Fruit fly (Drosophila melanogaster) whole organism, embryonic: ENCODE measurements around the gene Or83a.
A peak's percentile ranks its signal among the peaks of the same experiment; 100 is the strongest.

ENCODE experiments used
- BEAF-32 ChIP-seq: fragments of 200-800 bp; sonication (Bioruptor generic); optimal IDR thresholded peaks from 3 replicates; lab custom pipeline; 2017; ENCODE audit warnings: missing biosample characterization, missing genetic modification characterization, mild to moderate bottlenecking, moderate library complexity, missing genetic modification reagents
- BtbVII ChIP-seq: fragments of 200-800 bp; sonication (Bioruptor generic); optimal IDR thresholded peaks from 3 replicates; lab custom pipeline; 2017; ENCODE audit warnings: missing biosample characterization, mild to moderate bottlenecking, missing genetic modification characterization
- CG10147 ChIP-seq: fragments of 200-800 bp; sonication (Bioruptor generic); optimal IDR thresholded peaks from 2 replicates; lab custom pipeline; 2019; ENCODE audit warnings: missing biosample characterization, mild to moderate bottlenecking, missing genetic modification characterization, moderate library complexity
- CG10462 ChIP-seq: fragments of 200-800 bp; sonication (Bioruptor generic); optimal IDR thresholded peaks from 2 replicates; lab custom pipeline; 2016; ENCODE audit warnings: missing biosample characterization, missing genetic modification characterization
- CG11247 ChIP-seq: fragments of 200-800 bp; sonication (Bioruptor generic); IDR thresholded peaks from 2 replicates; pipeline ENCODE4 v1.3.6; 2022; ENCODE audit warnings: missing biosample characterization, missing genetic modification characterization
- CG13296 ChIP-seq: fragments of 200-800 bp; sonication (Bioruptor generic); optimal IDR thresholded peaks from 3 replicates; lab custom pipeline; 2018; ENCODE audit warnings: missing biosample characterization, mild to moderate bottlenecking, missing genetic modification characterization
- CG14710 ChIP-seq: fragments of 200-800 bp; sonication (Bioruptor generic); optimal IDR thresholded peaks from 3 replicates; lab custom pipeline; 2019; ENCODE audit warnings: missing biosample characterization, mild to moderate bottlenecking, missing genetic modification characterization, moderate library complexity
- CG16815 ChIP-seq: fragments of 200-800 bp; sonication (Bioruptor generic); optimal IDR thresholded peaks from 3 replicates; lab custom pipeline; 2017; ENCODE audit warnings: missing biosample characterization, mild to moderate bottlenecking, missing genetic modification characterization
- CG17568 ChIP-seq: fragments of 200-800 bp; sonication (Bioruptor generic); optimal IDR thresholded peaks from 2 replicates; lab custom pipeline; 2018; ENCODE audit warnings: missing biosample characterization, mild to moderate bottlenecking, missing genetic modification characterization, moderate library complexity
- CG18476 ChIP-seq: fragments of 200-800 bp; sonication (Bioruptor generic); optimal IDR thresholded peaks from 2 replicates; lab custom pipeline; 2016; ENCODE audit warnings: missing biosample characterization, mild to moderate bottlenecking, missing genetic modification characterization
- CG2129 ChIP-seq: fragments of 200-800 bp; sonication (Bioruptor generic); IDR thresholded peaks from 2 replicates; pipeline ENCODE4 v1.3.6; 2022; ENCODE audit warnings: missing biosample characterization, missing genetic modification characterization; ENCODE audit not compliant: partially characterized antibody
- CG30020 ChIP-seq: fragments of 200-800 bp; optimal IDR thresholded peaks from 2 replicates; lab custom pipeline; 2019; ENCODE audit warnings: missing biosample characterization, mild to moderate bottlenecking, missing genetic modification characterization, moderate library complexity
- CG31388 ChIP-seq: fragments of 200-800 bp; sonication (Bioruptor generic); optimal IDR thresholded peaks from 2 replicates; lab custom pipeline; 2016; ENCODE audit warnings: missing biosample characterization, missing genetic modification characterization
- CG3407 ChIP-seq: fragments of 200-800 bp; sonication (Bioruptor generic); optimal IDR thresholded peaks from 2 replicates; lab custom pipeline; 2018; ENCODE audit warnings: missing biosample characterization, mild to moderate bottlenecking, missing genetic modification characterization
- CG34376 ChIP-seq: fragments of 200-800 bp; sonication (Bioruptor generic); optimal IDR thresholded peaks from 2 replicates; lab custom pipeline; 2018; ENCODE audit warnings: missing biosample characterization, mild to moderate bottlenecking, missing genetic modification characterization
- CG4404 ChIP-seq: fragments of 200-800 bp; sonication (Bioruptor generic); IDR thresholded peaks from 2 replicates; pipeline ENCODE4 v1.3.6; 2022; ENCODE audit warnings: missing biosample characterization, missing genetic modification characterization
- CG7556 ChIP-seq: fragments of 200-800 bp; sonication (Bioruptor generic); optimal IDR thresholded peaks from 2 replicates; lab custom pipeline; 2017; ENCODE audit warnings: missing biosample characterization, mild to moderate bottlenecking, missing genetic modification characterization
- CG7987 ChIP-seq: fragments of 200-800 bp; sonication (Bioruptor generic); optimal IDR thresholded peaks from 2 replicates; lab custom pipeline; 2018; ENCODE audit warnings: missing biosample characterization, mild to moderate bottlenecking, missing genetic modification characterization, moderate library complexity
- CG8359 ChIP-seq: fragments of 200-800 bp; sonication (Bioruptor generic); optimal IDR thresholded peaks from 2 replicates; lab custom pipeline; 2017; ENCODE audit warnings: missing biosample characterization, mild to moderate bottlenecking, missing genetic modification characterization, borderline replicate concordance
- CG9932 ChIP-seq: fragments of 200-800 bp; sonication (Bioruptor generic); IDR thresholded peaks from 2 replicates; pipeline ENCODE4 v1.3.6; 2022; ENCODE audit warnings: missing biosample characterization, missing genetic modification characterization
- Camta ChIP-seq: fragments of 200-800 bp; sonication (Bioruptor generic); optimal IDR thresholded peaks from 2 replicates; lab custom pipeline; 2016; ENCODE audit warnings: missing biosample characterization, missing genetic modification characterization
- Eip74EF ChIP-seq, 2 experiments: fragments of 200-800 bp in 1 of 2; fragments of >200 bp in 1 of 2; sonication (Bioruptor generic) in 1 of 2; optimal IDR thresholded peaks; 2 replicates each; lab custom pipeline; 2017 to 2019; ENCODE audit warnings: missing biosample characterization in 2 of 2, missing genetic modification characterization in 2 of 2, mild to moderate bottlenecking in 1 of 2, moderate library complexity in 1 of 2
- Ets65A ChIP-seq: fragments of 200-800 bp; sonication (Bioruptor generic); peaks from one replicate; lab custom pipeline; 2016; ENCODE audit warnings: missing biosample characterization, missing genetic modification characterization
- H15 ChIP-seq: fragments of 200-800 bp; sonication (Bioruptor generic); IDR thresholded peaks from 3 replicates; pipeline ENCODE4 v1.3.6; 2022; ENCODE audit warnings: missing biosample characterization, missing genetic modification characterization
- Hr3 ChIP-seq: fragments of 200-800 bp; sonication (Bioruptor generic); optimal IDR thresholded peaks from 3 replicates; lab custom pipeline; 2016; ENCODE audit warnings: missing biosample characterization, missing genetic modification characterization
- MESR4 ChIP-seq: fragments of 200-800 bp; sonication (Bioruptor generic); optimal IDR thresholded peaks from 2 replicates; lab custom pipeline; 2018; ENCODE audit warnings: missing biosample characterization, mild to moderate bottlenecking, missing genetic modification characterization, moderate library complexity
- Meics ChIP-seq: fragments of 200-800 bp; sonication (Bioruptor generic); optimal IDR thresholded peaks from 2 replicates; lab custom pipeline; 2017; ENCODE audit warnings: missing biosample characterization, mild to moderate bottlenecking, missing genetic modification characterization
- Nf-YC ChIP-seq: fragments of 200-800 bp; optimal IDR thresholded peaks from 3 replicates; lab custom pipeline; 2019; ENCODE audit warnings: missing biosample characterization, mild to moderate bottlenecking, missing genetic modification characterization, moderate library complexity
- Rx ChIP-seq: fragments of 200-800 bp; sonication (Bioruptor generic); IDR thresholded peaks from 2 replicates; pipeline ENCODE4 v1.3.6; 2022; ENCODE audit warnings: missing biosample characterization, missing genetic modification characterization
- Sin3A ChIP-seq: fragments of >200 bp; optimal IDR thresholded peaks from 2 replicates; lab custom pipeline; 2018
- bcd ChIP-seq: fragments of 200-800 bp; sonication (Bioruptor generic); optimal IDR thresholded peaks from 2 replicates; lab custom pipeline; 2017; ENCODE audit warnings: missing biosample characterization, mild to moderate bottlenecking, missing genetic modification characterization
- btn ChIP-seq: fragments of 200-800 bp; sonication (Bioruptor generic); optimal IDR thresholded peaks from 2 replicates; lab custom pipeline; 2016; ENCODE audit warnings: missing biosample characterization, missing genetic modification characterization
- chn ChIP-seq: fragments of 200-800 bp; sonication (Bioruptor generic); optimal IDR thresholded peaks from 2 replicates; lab custom pipeline; 2016; ENCODE audit warnings: missing biosample characterization, missing genetic modification characterization
- danr ChIP-seq: fragments of 200-800 bp; sonication (Bioruptor generic); IDR thresholded peaks from 2 replicates; pipeline ENCODE4 v1.3.6; 2022; ENCODE audit warnings: missing biosample characterization, missing genetic modification characterization
- dmrt11E ChIP-seq: fragments of 200-800 bp; sonication (Bioruptor generic); optimal IDR thresholded peaks from 3 replicates; lab custom pipeline; 2018; ENCODE audit warnings: missing biosample characterization, mild to moderate bottlenecking, missing genetic modification characterization, moderate library complexity
- gro ChIP-seq: fragments of 200-800 bp; sonication (Bioruptor generic); optimal IDR thresholded peaks from 2 replicates; lab custom pipeline; 2016; ENCODE audit warnings: missing biosample characterization, missing genetic modification characterization
- gt ChIP-seq: fragments of 200-800 bp; sonication (Bioruptor generic); IDR thresholded peaks from 2 replicates; pipeline ENCODE4 v1.3.6; 2022; ENCODE audit warnings: missing biosample characterization, missing genetic modification characterization
- klu ChIP-seq: fragments of 200-800 bp; sonication (Bioruptor generic); IDR thresholded peaks from 2 replicates; pipeline ENCODE4 v1.3.6; 2022; ENCODE audit warnings: missing biosample characterization, missing genetic modification characterization
- mirr ChIP-seq: fragments of 200-800 bp; sonication (Bioruptor generic); optimal IDR thresholded peaks from 3 replicates; lab custom pipeline; 2018; ENCODE audit warnings: missing biosample characterization, mild to moderate bottlenecking, missing genetic modification characterization
- pan ChIP-seq, 4 experiments: fragments of >200 bp in 3 of 4; fragments of 200-800 bp in 1 of 4; sonication (Bioruptor generic) in 1 of 4; optimal IDR thresholded peaks in 3 of 4; IDR thresholded peaks in 1 of 4; 2 replicates each; pipeline versions ENCODE4 v1.3.6 to Lab custom; 2017 to 2022; ENCODE audit warnings: missing biosample characterization in 2 of 4, missing genetic modification characterization in 2 of 4, mixed read lengths in 1 of 4
- ranshi ChIP-seq: fragments of 200-800 bp; sonication (Bioruptor generic); IDR thresholded peaks from 2 replicates; pipeline ENCODE4 v1.3.6; 2022; ENCODE audit warnings: missing biosample characterization, missing genetic modification characterization
- ro ChIP-seq: fragments of 200-800 bp; sonication (Bioruptor generic); IDR thresholded peaks from 2 replicates; pipeline ENCODE4 v1.3.6; 2022; ENCODE audit warnings: missing biosample characterization, missing genetic modification characterization
- run ChIP-seq: fragments of 200-800 bp; sonication (Bioruptor generic); optimal IDR thresholded peaks from 3 replicates; lab custom pipeline; 2018; ENCODE audit warnings: missing biosample characterization, mild to moderate bottlenecking, missing genetic modification characterization
- sens ChIP-seq: fragments of 200-800 bp; sonication (Bioruptor generic); peaks from one replicate; lab custom pipeline; 2016; ENCODE audit warnings: missing biosample characterization, missing genetic modification characterization
- sens-2 ChIP-seq: fragments of 200-800 bp; sonication (Bioruptor generic); IDR thresholded peaks from 2 replicates; pipeline ENCODE4 v1.3.6; 2022; ENCODE audit warnings: missing biosample characterization, missing genetic modification characterization
- slp2 ChIP-seq: fragments of 200-800 bp; sonication (Bioruptor generic); optimal IDR thresholded peaks from 2 replicates; lab custom pipeline; 2016; ENCODE audit warnings: missing biosample characterization, missing genetic modification characterization
- twi ChIP-seq: fragments of 200-800 bp; optimal IDR thresholded peaks from 2 replicates; lab custom pipeline; 2019; ENCODE audit warnings: missing biosample characterization, mild to moderate bottlenecking, missing genetic modification characterization, moderate library complexity
- vfl ChIP-seq: fragments of 200-800 bp; sonication (Bioruptor generic); optimal IDR thresholded peaks from 2 replicates; lab custom pipeline; 2016; ENCODE audit warnings: missing biosample characterization, missing genetic modification characterization
- z ChIP-seq: fragments of 200-800 bp; sonication (Bioruptor generic); IDR thresholded peaks from 3 replicates; pipeline ENCODE4 v1.3.6; 2022; ENCODE audit warnings: missing biosample characterization, missing genetic modification characterization
- zen ChIP-seq: fragments of 200-800 bp; sonication (Bioruptor generic); optimal IDR thresholded peaks from 3 replicates; lab custom pipeline; 2018; ENCODE audit warnings: missing biosample characterization, mild to moderate bottlenecking, missing genetic modification characterization, moderate library complexity

Gene Or83a

dm6 chr3R:5367512-5368169, 31.4 kb downstream of the Or83a start (continued):
- TF ChIP-seq gt (GFP tag; lab: Robert Waterston, UW) (no peak), CG8359 (no peak), Rx (GFP tag; lab: Robert Waterston, UW) (no peak), Camta (GFP tag; lab: Kevin White, UChicago) (no peak), chn (no peak), CG2129 (GFP tag; lab: Robert Waterston, UW) (no peak), CG3407 (GFP tag; lab: Kevin White, UChicago) (peak; percentile 12), ro (GFP tag; lab: Robert Waterston, UW) (no peak), CG10147 (GFP tag; lab: Kevin White, UChicago) (no peak), btn (GFP tag; lab: Kevin White, UChicago) (no peak), CG7556 (peak; percentile 6), Sin3A (lab: Kevin White, UChicago) (no peak), twi (tag; lab: Kevin White, UChicago) (peak; percentile 75), zen (no peak), CG14710 (tag; lab: Kevin White, UChicago) (no peak), CG10462 (no peak), CG31388 (GFP tag; lab: Kevin White, UChicago) (no peak), run (tag; lab: Kevin White, UChicago) (no peak), ranshi (GFP tag; lab: Robert Waterston, UW) (peak; percentile 4; the same call in 1 of the 2 replicates), pan (optimal IDR thresholded peaks at IDR 0.05; lab: Kevin White, UChicago) (no peak), pan (GFP tag; optimal IDR thresholded peaks at IDR 0.05 in 1 of 2, IDR thresholded peaks at IDR 0.05 in 1 of 2) (peak in 1 of 2 experiments; percentile 15), slp2 (GFP tag; lab: Kevin White, UChicago) (no peak), CG11247 (GFP tag; lab: Robert Waterston, UW) (no peak), Ets65A (no peak), BEAF-32 (no peak), CG30020 (tag; lab: Kevin White, UChicago) (no peak), bcd (no peak), CG4404 (GFP tag; lab: Robert Waterston, UW) (no peak), danr (GFP tag; lab: Robert Waterston, UW) (no peak), CG16815 (no peak), vfl (no peak), Hr3 (no peak), dmrt11E (tag; lab: Kevin White, UChicago) (no peak), klu (GFP tag; lab: Robert Waterston, UW) (no peak)

- TF ChIP-seq Meics (GFP tag; lab: Kevin White, UChicago) (peak; percentile 13), Nf-YC (peak; percentile 4), mirr (GFP tag; lab: Kevin White, UChicago) (peak; percentile 29), MESR4 (no peak), sens (GFP tag; lab: Kevin White, UChicago) (peak; percentile 27), gro (GFP tag; lab: Kevin White, UChicago) (peak; percentile 13), CG18476 (GFP tag; lab: Kevin White, UChicago) (no peak), sens-2 (0 out of 2 replicates have a peak, but pooled peaks have one; percentile 17), CG13296 (GFP tag; lab: Kevin White, UChicago) (peak; percentile 46), CG7987 (peak; percentile 43), H15 (GFP tag; lab: Robert Waterston, UW) (0 out of 3 replicates have a peak, but pooled peaks have one; percentile 16), BtbVII (peak; percentile 25), Eip74EF (GFP tag; optimal IDR thresholded peaks at IDR 0.05; lab: Kevin White, UChicago) (peak in 1 of 2 experiments; percentile 79), CG17568 (GFP tag; lab: Kevin White, UChicago) (peak; percentile 13), CG9932 (GFP tag; lab: Robert Waterston, UW) (0 out of 2 replicates have a peak, but pooled peaks have one; percentile 16), z (GFP tag; lab: Robert Waterston, UW) (no peak), CG34376 (GFP tag; lab: Kevin White, UChicago) (peak; percentile 63)
Measured at dm6 chr3R:5364539-5365273, 34.3 kb downstream of the Or83a start.
